Fruit fly (Drosophila melanogaster) whole organism, embryonic: ENCODE data around the gene CG13032.

Experiments used
- Aef1 ChIP-seq: fragments of 200-800 bp; sonication (Bioruptor generic); IDR thresholded peaks from 3 replicates; pipeline ENCODE4 v1.3.6; 2022; ENCODE audit warnings: missing biosample characterization, missing genetic modification characterization
- Atf6 ChIP-seq: fragments of 200-800 bp; sonication (Bioruptor generic); IDR thresholded peaks from 2 replicates; pipeline ENCODE4 v1.3.6; 2022; ENCODE audit warnings: missing biosample characterization, missing genetic modification characterization
- Blimp-1 ChIP-seq: fragments of 200-800 bp; sonication (Bioruptor generic); optimal IDR thresholded peaks from 3 replicates; lab custom pipeline; 2018; ENCODE audit warnings: missing biosample characterization, missing genetic modification characterization, mild to moderate bottlenecking, moderate library complexity, missing genetic modification reagents
- CG10147 ChIP-seq: fragments of 200-800 bp; sonication (Bioruptor generic); optimal IDR thresholded peaks from 2 replicates; lab custom pipeline; 2019; ENCODE audit warnings: missing biosample characterization, mild to moderate bottlenecking, missing genetic modification characterization, moderate library complexity
- CG10209 ChIP-seq: fragments of 200-800 bp; sonication (Bioruptor generic); optimal IDR thresholded peaks from 3 replicates; lab custom pipeline; 2017; ENCODE audit warnings: missing biosample characterization, mild to moderate bottlenecking, missing genetic modification characterization, missing genetic modification reagents
- CG10321 ChIP-seq: fragments of 200-800 bp; sonication (Bioruptor generic); IDR thresholded peaks from 2 replicates; pipeline ENCODE4 v1.3.6; 2022; ENCODE audit warnings: missing biosample characterization, missing genetic modification characterization
- CG11723 ChIP-seq: fragments of 200-800 bp; sonication (Bioruptor generic); optimal IDR thresholded peaks from 2 replicates; lab custom pipeline; 2017; ENCODE audit warnings: missing biosample characterization, mild to moderate bottlenecking, missing genetic modification characterization
- CG12744 ChIP-seq: fragments of 200-800 bp; sonication (Bioruptor generic); optimal IDR thresholded peaks from 2 replicates; lab custom pipeline; 2016; ENCODE audit warnings: missing biosample characterization, missing genetic modification characterization
- CG17359 ChIP-seq: fragments of 200-800 bp; sonication (Bioruptor generic); optimal IDR thresholded peaks from 3 replicates; lab custom pipeline; 2018; ENCODE audit warnings: missing biosample characterization, mild to moderate bottlenecking, missing genetic modification characterization, moderate library complexity
- CG17568 ChIP-seq: fragments of 200-800 bp; sonication (Bioruptor generic); optimal IDR thresholded peaks from 2 replicates; lab custom pipeline; 2018; ENCODE audit warnings: missing biosample characterization, mild to moderate bottlenecking, missing genetic modification characterization, moderate library complexity
- CG18262 ChIP-seq: fragments of 200-800 bp; optimal IDR thresholded peaks from 3 replicates; lab custom pipeline; 2019; ENCODE audit warnings: missing biosample characterization, mild to moderate bottlenecking, missing genetic modification characterization, moderate library complexity
- CG31441 ChIP-seq: fragments of 200-800 bp; sonication (Bioruptor generic); IDR thresholded peaks from 2 replicates; pipeline ENCODE4 v1.3.6; 2022; ENCODE audit warnings: missing biosample characterization, missing genetic modification characterization
- CG3163 ChIP-seq: fragments of 200-800 bp; sonication (Bioruptor generic); optimal IDR thresholded peaks from 3 replicates; lab custom pipeline; 2016; ENCODE audit warnings: missing biosample characterization, missing genetic modification characterization
- CG33557 ChIP-seq: fragments of 200-800 bp; sonication (Bioruptor generic); optimal IDR thresholded peaks from 2 replicates; lab custom pipeline; 2019; ENCODE audit warnings: missing biosample characterization, mild to moderate bottlenecking, missing genetic modification characterization, moderate library complexity
- CG4707 ChIP-seq: fragments of 200-800 bp; sonication (Bioruptor generic); optimal IDR thresholded peaks from 2 replicates; lab custom pipeline; 2018; ENCODE audit warnings: missing biosample characterization, mild to moderate bottlenecking, missing genetic modification characterization, moderate library complexity
- CG7745 ChIP-seq: fragments of 200-800 bp; sonication (Bioruptor generic); optimal IDR thresholded peaks from 2 replicates; lab custom pipeline; 2018; ENCODE audit warnings: missing biosample characterization, mild to moderate bottlenecking, missing genetic modification characterization, moderate library complexity
- CG9727 ChIP-seq: fragments of 200-800 bp; sonication (Bioruptor generic); optimal IDR thresholded peaks from 3 replicates; lab custom pipeline; 2017; ENCODE audit warnings: missing biosample characterization, mild to moderate bottlenecking, missing genetic modification characterization
- Chrac-16 ChIP-seq: fragments of 200-800 bp; sonication (Bioruptor generic); optimal IDR thresholded peaks from 3 replicates; lab custom pipeline; 2016; ENCODE audit warnings: missing biosample characterization, missing genetic modification characterization
- Dek ChIP-seq: fragments of 200-800 bp; sonication (Bioruptor generic); optimal IDR thresholded peaks from 3 replicates; lab custom pipeline; 2019; ENCODE audit warnings: missing biosample characterization, mild to moderate bottlenecking, missing genetic modification characterization, moderate library complexity
- ERR ChIP-seq: fragments of 200-800 bp; sonication (Bioruptor generic); optimal IDR thresholded peaks from 2 replicates; lab custom pipeline; 2016; ENCODE audit warnings: missing biosample characterization, missing genetic modification characterization
- Eip74EF ChIP-seq, 2 experiments: fragments of 200-800 bp in 1 of 2; fragments of >200 bp in 1 of 2; sonication (Bioruptor generic) in 1 of 2; optimal IDR thresholded peaks; 2 replicates each; lab custom pipeline; 2017 to 2019; ENCODE audit warnings: missing biosample characterization in 2 of 2, missing genetic modification characterization in 2 of 2, mild to moderate bottlenecking in 1 of 2, moderate library complexity in 1 of 2
- HmgZ ChIP-seq: fragments of 200-800 bp; sonication (Bioruptor generic); optimal IDR thresholded peaks from 2 replicates; lab custom pipeline; 2018; ENCODE audit warnings: missing biosample characterization, mild to moderate bottlenecking, missing genetic modification characterization
- Hr78 ChIP-seq, 2 experiments: fragments of 200-800 bp in 1 of 2; fragments of >200 bp in 1 of 2; sonication (Bioruptor generic) in 1 of 2; optimal IDR thresholded peaks; 2 replicates each; lab custom pipeline; 2017 to 2019; ENCODE audit warnings: missing biosample characterization in 2 of 2, missing genetic modification characterization in 2 of 2, mild to moderate bottlenecking in 1 of 2, moderate library complexity in 1 of 2
- Lhr ChIP-seq: fragments of 200-800 bp; sonication (Bioruptor generic); optimal IDR thresholded peaks from 3 replicates; lab custom pipeline; 2017; ENCODE audit warnings: mild to moderate bottlenecking, missing biosample characterization, missing genetic modification reagents, missing genetic modification characterization
- Med ChIP-seq: fragments of 200-800 bp; sonication (Bioruptor generic); peaks from one replicate; lab custom pipeline; 2016; ENCODE audit warnings: missing biosample characterization, missing genetic modification characterization, mild to moderate bottlenecking, inconsistent platforms, moderate library complexity
- Nf-YB ChIP-seq: fragments of 200-800 bp; sonication (Bioruptor generic); optimal IDR thresholded peaks from 3 replicates; lab custom pipeline; 2019; ENCODE audit warnings: missing biosample characterization, mild to moderate bottlenecking, missing genetic modification characterization, moderate library complexity
- Nf-YC ChIP-seq: fragments of 200-800 bp; optimal IDR thresholded peaks from 3 replicates; lab custom pipeline; 2019; ENCODE audit warnings: missing biosample characterization, mild to moderate bottlenecking, missing genetic modification characterization, moderate library complexity
- Sin3A ChIP-seq: fragments of >200 bp; optimal IDR thresholded peaks from 2 replicates; lab custom pipeline; 2018
- Xbp1 ChIP-seq: fragments of 200-800 bp; sonication (Bioruptor generic); optimal IDR thresholded peaks from 3 replicates; lab custom pipeline; 2016; ENCODE audit warnings: missing biosample characterization, mild to moderate bottlenecking, missing genetic modification characterization
- chif ChIP-seq, 2 experiments: fragments of 200-800 bp; sonication (Bioruptor generic); optimal IDR thresholded peaks; 3 replicates each; lab custom pipeline; 2016; ENCODE audit warnings: missing biosample characterization in 2 of 2, missing genetic modification characterization in 2 of 2
- chm ChIP-seq: fragments of 200-800 bp; sonication (Bioruptor generic); IDR thresholded peaks from 2 replicates; pipeline ENCODE4 v1.3.6; 2022; ENCODE audit warnings: missing biosample characterization, missing genetic modification characterization
- eve ChIP-seq, 2 experiments: fragments of >200 bp; optimal IDR thresholded peaks; 2 replicates each; lab custom pipeline; 2017; ENCODE audit warnings: missing biosample characterization in 2 of 2, missing genetic modification characterization in 2 of 2
- fd3F ChIP-seq: fragments of 200-800 bp; sonication (Bioruptor generic); optimal IDR thresholded peaks from 2 replicates; lab custom pipeline; 2018; ENCODE audit warnings: missing biosample characterization, mild to moderate bottlenecking, missing genetic modification characterization, moderate library complexity
- grau ChIP-seq: fragments of 200-800 bp; optimal IDR thresholded peaks from 3 replicates; lab custom pipeline; 2019; ENCODE audit warnings: missing biosample characterization, mild to moderate bottlenecking, missing genetic modification characterization, moderate library complexity
- gsb ChIP-seq: fragments of 200-800 bp; sonication (Bioruptor generic); IDR thresholded peaks from 2 replicates; pipeline ENCODE4 v1.3.6; 2022; ENCODE audit warnings: missing biosample characterization, missing genetic modification characterization
- gsb-n ChIP-seq: fragments of 200-800 bp; sonication (Bioruptor generic); optimal IDR thresholded peaks from 3 replicates; lab custom pipeline; 2018; ENCODE audit warnings: missing biosample characterization, mild to moderate bottlenecking, missing genetic modification characterization
- knrl ChIP-seq: fragments of 200-800 bp; sonication (Bioruptor generic); IDR thresholded peaks from 3 replicates; pipeline ENCODE4 v1.3.6; 2022; ENCODE audit warnings: missing biosample characterization, missing genetic modification characterization; ENCODE audit not compliant: partially characterized antibody
- lbe ChIP-seq: fragments of 200-800 bp; sonication (Bioruptor generic); optimal IDR thresholded peaks from 2 replicates; lab custom pipeline; 2016; ENCODE audit warnings: missing biosample characterization, mild to moderate bottlenecking, missing genetic modification characterization
- mirr ChIP-seq: fragments of 200-800 bp; sonication (Bioruptor generic); optimal IDR thresholded peaks from 3 replicates; lab custom pipeline; 2018; ENCODE audit warnings: missing biosample characterization, mild to moderate bottlenecking, missing genetic modification characterization
- nom ChIP-seq: fragments of 200-800 bp; sonication (Bioruptor generic); optimal IDR thresholded peaks from 2 replicates; lab custom pipeline; 2017; ENCODE audit warnings: missing biosample characterization, missing genetic modification characterization, mild to moderate bottlenecking, moderate library complexity, missing genetic modification reagents
- repo ChIP-seq: fragments of 200-800 bp; sonication (Bioruptor generic); optimal IDR thresholded peaks from 2 replicates; lab custom pipeline; 2016; ENCODE audit warnings: missing biosample characterization, missing genetic modification characterization
- sens ChIP-seq: fragments of 200-800 bp; sonication (Bioruptor generic); peaks from one replicate; lab custom pipeline; 2016; ENCODE audit warnings: missing biosample characterization, missing genetic modification characterization
- sr ChIP-seq: fragments of 200-800 bp; sonication (Bioruptor generic); IDR thresholded peaks from 3 replicates; pipeline ENCODE4 v1.3.6; 2022; ENCODE audit warnings: missing biosample characterization, missing genetic modification characterization
- tap ChIP-seq: fragments of 200-800 bp; optimal IDR thresholded peaks from 3 replicates; lab custom pipeline; 2019; ENCODE audit warnings: missing biosample characterization, mild to moderate bottlenecking, missing genetic modification characterization, moderate library complexity
- tll ChIP-seq, 2 experiments: fragments of 200-800 bp in 1 of 2; fragments of >200 bp in 1 of 2; sonication (Bioruptor generic) in 1 of 2; optimal IDR thresholded peaks; 2 replicates each; lab custom pipeline; 2017 to 2019; ENCODE audit warnings: missing biosample characterization in 2 of 2, missing genetic modification characterization in 2 of 2, mild to moderate bottlenecking in 1 of 2, moderate library complexity in 1 of 2
- z ChIP-seq: fragments of 200-800 bp; sonication (Bioruptor generic); IDR thresholded peaks from 3 replicates; pipeline ENCODE4 v1.3.6; 2022; ENCODE audit warnings: missing biosample characterization, missing genetic modification characterization
- zen2 ChIP-seq: fragments of 200-800 bp; sonication (Bioruptor generic); IDR thresholded peaks from 3 replicates; pipeline ENCODE4 v1.3.6; 2022; ENCODE audit warnings: missing biosample characterization, missing genetic modification characterization; ENCODE audit not compliant: partially characterized antibody

The CG13032 gene

dm6 chr3L:16695076-16695847 lies 21.5 kb downstream of the CG13032 start (continued):
- TF ChIP-seq CG31441 (GFP tag; lab: Robert Waterston, UW): no peak
- TF ChIP-seq gsb (GFP tag; lab: Robert Waterston, UW): no peak
- peak; percentile 12 for TF ChIP-seq CG33557 (GFP tag; lab: Kevin White, UChicago)
- TF ChIP-seq CG10321: 0 out of 2 replicates have a peak, but pooled peaks have one; percentile 8
- TF ChIP-seq Eip74EF (GFP tag; optimal IDR thresholded peaks at IDR 0.05; lab: Kevin White, UChicago): no peak
- TF ChIP-seq Blimp-1 (GFP tag; lab: Kevin White, UChicago): peak; percentile 77
- no peak for TF ChIP-seq Xbp1 (GFP tag; lab: Kevin White, UChicago)
- peak in 1 of 2 experiments; percentile 69 for TF ChIP-seq Hr78 (GFP tag; optimal IDR thresholded peaks at IDR 0.05; lab: Kevin White, UChicago)
- TF ChIP-seq lbe (GFP tag; lab: Kevin White, UChicago): no peak
- no peak for TF ChIP-seq Dek

dm6 chr3L:16697069-16697468 lies 23.3 kb downstream of the CG13032 start:
- TF ChIP-seq Chrac-16 (no peak), chif (GFP tag; optimal IDR thresholded peaks at IDR 0.05; lab: Kevin White, UChicago) (no peak), CG4707 (no peak), Atf6 (GFP tag; lab: Robert Waterston, UW) (peak; percentile 43; the same call in 1 of the 2 replicates), CG10147 (GFP tag; lab: Kevin White, UChicago) (no peak), Nf-YB (GFP tag; lab: Kevin White, UChicago) (no peak), chm (GFP tag; lab: Robert Waterston, UW) (no peak; the same call in 1 of the 2 replicates), nom (GFP tag; lab: Kevin White, UChicago) (no peak), eve (GFP tag; optimal IDR thresholded peaks at IDR 0.05; lab: Kevin White, UChicago) (no peak), zen2 (GFP tag; lab: Robert Waterston, UW) (no peak), sr (GFP tag; lab: Robert Waterston, UW) (no peak), gsb-n (tag; lab: Kevin White, UChicago) (peak; percentile 37), CG7745 (tag; lab: Kevin White, UChicago) (no peak), Sin3A (lab: Kevin White, UChicago) (no peak), ERR (GFP tag; lab: Kevin White, UChicago) (no peak), CG17359 (tag; lab: Kevin White, UChicago) (peak; percentile 75), CG3163 (GFP tag; lab: Kevin White, UChicago) (no peak), CG18262 (tag; lab: Kevin White, UChicago) (peak; percentile 57), CG31441 (GFP tag; lab: Robert Waterston, UW) (peak; percentile 57), CG10209 (GFP tag; lab: Kevin White, UChicago) (peak; percentile 30), CG9727 (peak; percentile 14), Nf-YC (tag; lab: Kevin White, UChicago) (no peak), sens (GFP tag; lab: Kevin White, UChicago) (no peak), knrl (GFP tag; lab: Robert Waterston, UW) (no peak), Lhr (GFP tag; lab: Kevin White, UChicago) (no peak), CG12744 (GFP tag; lab: Kevin White, UChicago) (no peak), repo (GFP tag; lab: Kevin White, UChicago) (no peak), HmgZ (no peak), tap (tag; lab: Kevin White, UChicago) (peak; percentile 46), tll (GFP tag; optimal IDR thresholded peaks at IDR 0.05; lab: Kevin White, UChicago) (no peak), CG17568 (GFP tag; lab: Kevin White, UChicago) (no peak), mirr (GFP tag; lab: Kevin White, UChicago) (no peak), z (GFP tag; lab: Robert Waterston, UW) (no peak), Med (GFP tag; lab: Kevin White, UChicago) (no peak), Aef1 (GFP tag; lab: Robert Waterston, UW) (0 out of 3 replicates have a peak, but pooled peaks have one; percentile 43), fd3F (GFP tag; lab: Kevin White, UChicago) (peak; percentile 31), grau (tag; lab: Kevin White, UChicago) (peak; percentile 55), CG11723 (GFP tag; lab: Kevin White, UChicago) (no peak)
